Fruit fly (Drosophila melanogaster) whole organism, embryonic: ENCODE measurements around the gene cnc.

Source experiments
- ATbp ChIP-seq: fragments of 200-800 bp; sonication (Bioruptor generic); optimal IDR thresholded peaks from 2 replicates; lab custom pipeline; 2017; ENCODE audit warnings: missing biosample characterization, mild to moderate bottlenecking, missing genetic modification characterization, missing genetic modification reagents
- CG11085 ChIP-seq: fragments of 200-800 bp; sonication (Bioruptor generic); IDR thresholded peaks from 2 replicates; pipeline ENCODE4 v1.3.6; 2022; ENCODE audit warnings: missing biosample characterization, missing genetic modification characterization
- CG11560 ChIP-seq: fragments of 200-800 bp; sonication (Bioruptor generic); IDR thresholded peaks from 3 replicates; pipeline ENCODE4 v1.3.6; 2022; ENCODE audit warnings: missing biosample characterization, missing genetic modification characterization
- CG11695 ChIP-seq: fragments of 200-800 bp; sonication (Bioruptor generic); IDR thresholded peaks from 3 replicates; pipeline ENCODE4 v1.3.6; 2022; ENCODE audit warnings: missing biosample characterization, missing genetic modification characterization
- CG15514 ChIP-seq: fragments of 200-800 bp; sonication (Bioruptor generic); optimal IDR thresholded peaks from 3 replicates; lab custom pipeline; 2017; ENCODE audit warnings: missing biosample characterization, missing genetic modification characterization, mild to moderate bottlenecking, moderate library complexity, missing genetic modification reagents
- CG16813 ChIP-seq: fragments of 200-800 bp; sonication (Bioruptor generic); IDR thresholded peaks from 3 replicates; pipeline ENCODE4 v1.3.6; 2022; ENCODE audit warnings: missing biosample characterization, missing genetic modification characterization; ENCODE audit not compliant: partially characterized antibody
- CG16815 ChIP-seq: fragments of 200-800 bp; sonication (Bioruptor generic); optimal IDR thresholded peaks from 3 replicates; lab custom pipeline; 2017; ENCODE audit warnings: missing biosample characterization, mild to moderate bottlenecking, missing genetic modification characterization
- CG17359 ChIP-seq: fragments of 200-800 bp; sonication (Bioruptor generic); optimal IDR thresholded peaks from 3 replicates; lab custom pipeline; 2018; ENCODE audit warnings: missing biosample characterization, mild to moderate bottlenecking, missing genetic modification characterization, moderate library complexity
- CG17912 ChIP-seq: fragments of 200-800 bp; sonication (Bioruptor generic); optimal IDR thresholded peaks from 2 replicates; lab custom pipeline; 2018; ENCODE audit warnings: missing biosample characterization, mild to moderate bottlenecking, missing genetic modification characterization
- CG2116 ChIP-seq: fragments of 200-800 bp; sonication (Bioruptor generic); optimal IDR thresholded peaks from 3 replicates; lab custom pipeline; 2018; ENCODE audit warnings: missing biosample characterization, mild to moderate bottlenecking, missing genetic modification characterization
- CG2889 ChIP-seq: fragments of 200-800 bp; sonication (Bioruptor generic); IDR thresholded peaks from 3 replicates; pipeline ENCODE4 v1.3.6; 2022; ENCODE audit warnings: missing biosample characterization, missing genetic modification characterization
- CG31441 ChIP-seq: fragments of 200-800 bp; sonication (Bioruptor generic); IDR thresholded peaks from 2 replicates; pipeline ENCODE4 v1.3.6; 2022; ENCODE audit warnings: missing biosample characterization, missing genetic modification characterization
- CG4404 ChIP-seq: fragments of 200-800 bp; sonication (Bioruptor generic); IDR thresholded peaks from 2 replicates; pipeline ENCODE4 v1.3.6; 2022; ENCODE audit warnings: missing biosample characterization, missing genetic modification characterization
- CG4617 ChIP-seq: fragments of 200-800 bp; sonication (Bioruptor generic); optimal IDR thresholded peaks from 3 replicates; lab custom pipeline; 2016; ENCODE audit warnings: missing biosample characterization, missing genetic modification characterization, borderline replicate concordance
- CG5245 ChIP-seq: fragments of 200-800 bp; sonication (Bioruptor generic); optimal IDR thresholded peaks from 3 replicates; lab custom pipeline; 2016; ENCODE audit warnings: missing biosample characterization, missing genetic modification characterization
- CG6254 ChIP-seq: fragments of 200-800 bp; sonication (Bioruptor generic); optimal IDR thresholded peaks from 3 replicates; lab custom pipeline; 2017; ENCODE audit warnings: mild to moderate bottlenecking, missing biosample characterization, missing genetic modification reagents, missing genetic modification characterization
- CG7271 ChIP-seq: fragments of 200-800 bp; sonication (Bioruptor generic); optimal IDR thresholded peaks from 2 replicates; lab custom pipeline; 2018; ENCODE audit warnings: missing biosample characterization, mild to moderate bottlenecking, missing genetic modification characterization, moderate library complexity
- CG7987 ChIP-seq: fragments of 200-800 bp; sonication (Bioruptor generic); optimal IDR thresholded peaks from 2 replicates; lab custom pipeline; 2018; ENCODE audit warnings: missing biosample characterization, mild to moderate bottlenecking, missing genetic modification characterization, moderate library complexity
- CG8359 ChIP-seq: fragments of 200-800 bp; sonication (Bioruptor generic); optimal IDR thresholded peaks from 2 replicates; lab custom pipeline; 2017; ENCODE audit warnings: missing biosample characterization, mild to moderate bottlenecking, missing genetic modification characterization, borderline replicate concordance
- CG8478 ChIP-seq: fragments of >200 bp; optimal IDR thresholded peaks from 2 replicates; lab custom pipeline; 2018
- Ets65A ChIP-seq: fragments of 200-800 bp; sonication (Bioruptor generic); peaks from one replicate; lab custom pipeline; 2016; ENCODE audit warnings: missing biosample characterization, missing genetic modification characterization
- HLHmδ ChIP-seq: fragments of 200-800 bp; sonication (Bioruptor generic); optimal IDR thresholded peaks from 2 replicates; lab custom pipeline; 2018; ENCODE audit warnings: missing biosample characterization, mild to moderate bottlenecking, missing genetic modification characterization, moderate library complexity
- Lhr ChIP-seq: fragments of 200-800 bp; sonication (Bioruptor generic); optimal IDR thresholded peaks from 3 replicates; lab custom pipeline; 2017; ENCODE audit warnings: mild to moderate bottlenecking, missing biosample characterization, missing genetic modification reagents, missing genetic modification characterization
- Lpt ChIP-seq: fragments of >200 bp; optimal IDR thresholded peaks from 2 replicates; lab custom pipeline; 2018; ENCODE audit warnings: missing biosample characterization, missing genetic modification characterization
- MTF-1 ChIP-seq: fragments of 200-800 bp; sonication (Bioruptor generic); optimal IDR thresholded peaks from 2 replicates; lab custom pipeline; 2018; ENCODE audit warnings: missing biosample characterization, mild to moderate bottlenecking, missing genetic modification characterization, borderline replicate concordance
- Mad ChIP-seq: fragments of 200-800 bp; sonication (Bioruptor generic); optimal IDR thresholded peaks from 2 replicates; lab custom pipeline; 2016; ENCODE audit warnings: missing biosample characterization, missing genetic modification characterization
- NFAT ChIP-seq: fragments of 200-800 bp; sonication (Bioruptor generic); IDR thresholded peaks from 2 replicates; pipeline ENCODE4 v1.3.6; 2022; ENCODE audit warnings: missing biosample characterization, missing genetic modification characterization
- Oaz ChIP-seq: fragments of 200-800 bp; sonication (Bioruptor generic); IDR thresholded peaks from 2 replicates; pipeline ENCODE4 v1.3.6; 2022; ENCODE audit warnings: missing biosample characterization, missing genetic modification characterization
- Poxn ChIP-seq: fragments of 200-800 bp; sonication (Bioruptor generic); IDR thresholded peaks from 2 replicates; pipeline ENCODE4 v1.3.6; 2022; ENCODE audit warnings: missing biosample characterization, missing genetic modification characterization
- Ravus ChIP-seq: fragments of 200-800 bp; sonication (Bioruptor generic); IDR thresholded peaks from 2 replicates; pipeline ENCODE4 v1.3.6; 2022; ENCODE audit warnings: missing biosample characterization, missing genetic modification characterization
- ase ChIP-seq: fragments of 200-800 bp; sonication (Bioruptor generic); IDR thresholded peaks from 3 replicates; pipeline ENCODE4 v1.3.6; 2022; ENCODE audit warnings: missing biosample characterization, missing genetic modification characterization
- bigmax ChIP-seq: fragments of 200-800 bp; sonication (Bioruptor generic); optimal IDR thresholded peaks from 2 replicates; lab custom pipeline; 2018; ENCODE audit warnings: missing biosample characterization, mild to moderate bottlenecking, missing genetic modification characterization
- btn ChIP-seq: fragments of 200-800 bp; sonication (Bioruptor generic); optimal IDR thresholded peaks from 2 replicates; lab custom pipeline; 2016; ENCODE audit warnings: missing biosample characterization, missing genetic modification characterization
- caup ChIP-seq: fragments of 200-800 bp; sonication (Bioruptor generic); optimal IDR thresholded peaks from 3 replicates; lab custom pipeline; 2017; ENCODE audit warnings: missing biosample characterization, mild to moderate bottlenecking, missing genetic modification characterization, moderate library complexity; ENCODE audit not compliant: severe bottlenecking
- cg ChIP-seq: fragments of 200-800 bp; sonication (Bioruptor generic); optimal IDR thresholded peaks from 3 replicates; lab custom pipeline; 2019; ENCODE audit warnings: missing biosample characterization, mild to moderate bottlenecking, missing genetic modification characterization, moderate library complexity
- gcm ChIP-seq: fragments of 200-800 bp; sonication (Bioruptor generic); optimal IDR thresholded peaks from 2 replicates; lab custom pipeline; 2019; ENCODE audit warnings: missing biosample characterization, mild to moderate bottlenecking, missing genetic modification characterization, moderate library complexity
- gcm2 ChIP-seq: fragments of 200-800 bp; sonication (Bioruptor generic); optimal IDR thresholded peaks from 2 replicates; lab custom pipeline; 2016; ENCODE audit warnings: missing biosample characterization, missing genetic modification characterization
- gem ChIP-seq: fragments of 200-800 bp; sonication (Bioruptor generic); optimal IDR thresholded peaks from 2 replicates; lab custom pipeline; 2019; ENCODE audit warnings: missing biosample characterization, mild to moderate bottlenecking, missing genetic modification characterization, moderate library complexity
- hbn ChIP-seq: fragments of 200-800 bp; sonication (Bioruptor generic); IDR thresholded peaks from 2 replicates; pipeline ENCODE4 v1.3.6; 2022; ENCODE audit warnings: missing biosample characterization, missing genetic modification characterization; ENCODE audit not compliant: partially characterized antibody
- hth ChIP-seq: fragments of >200 bp; optimal IDR thresholded peaks from 2 replicates; lab custom pipeline; 2017; ENCODE audit warnings: inconsistent platforms
- lab ChIP-seq: fragments of 200-800 bp; sonication (Bioruptor generic); optimal IDR thresholded peaks from 3 replicates; lab custom pipeline; 2017; ENCODE audit warnings: missing biosample characterization, missing genetic modification characterization, mild to moderate bottlenecking, moderate library complexity, missing genetic modification reagents
- odd ChIP-seq: fragments of 200-800 bp; sonication (Bioruptor generic); optimal IDR thresholded peaks from 2 replicates; lab custom pipeline; 2017; ENCODE audit warnings: missing biosample characterization, mild to moderate bottlenecking, missing genetic modification characterization
- prd ChIP-seq, 3 experiments: fragments of >200 bp in 2 of 3; fragments of 200-800 bp in 1 of 3; sonication (Bioruptor generic) in 1 of 3; optimal IDR thresholded peaks in 2 of 3; IDR thresholded peaks in 1 of 3; 2 replicates in 2 of 3; 3 replicates in 1 of 3; pipeline versions ENCODE4 v1.3.6 to Lab custom; 2017 to 2022; ENCODE audit warnings: missing biosample characterization in 1 of 3, missing genetic modification characterization in 1 of 3
- stc ChIP-seq: fragments of 200-800 bp; sonication (Bioruptor generic); IDR thresholded peaks from 2 replicates; pipeline ENCODE4 v1.3.6; 2022; ENCODE audit warnings: missing biosample characterization, missing genetic modification characterization
- tap ChIP-seq: fragments of 200-800 bp; optimal IDR thresholded peaks from 3 replicates; lab custom pipeline; 2019; ENCODE audit warnings: missing biosample characterization, mild to moderate bottlenecking, missing genetic modification characterization, moderate library complexity
- tin ChIP-seq: fragments of 200-800 bp; sonication (Bioruptor generic); optimal IDR thresholded peaks from 3 replicates; lab custom pipeline; 2016; ENCODE audit warnings: missing biosample characterization, missing genetic modification characterization
- trh ChIP-seq: fragments of 200-800 bp; sonication (Bioruptor generic); optimal IDR thresholded peaks from 2 replicates; lab custom pipeline; 2016; ENCODE audit warnings: missing biosample characterization, missing genetic modification characterization
- tup ChIP-seq: fragments of 200-800 bp; sonication (Bioruptor generic); optimal IDR thresholded peaks from 2 replicates; lab custom pipeline; 2016; ENCODE audit warnings: missing biosample characterization, mild to moderate bottlenecking, missing genetic modification characterization, moderate library complexity
- tx ChIP-seq: fragments of 200-800 bp; sonication (Bioruptor generic); optimal IDR thresholded peaks from 2 replicates; lab custom pipeline; 2016; ENCODE audit warnings: missing biosample characterization, missing genetic modification characterization
- zfh2 ChIP-seq: fragments of 200-800 bp; sonication (Bioruptor generic); optimal IDR thresholded peaks from 2 replicates; lab custom pipeline; 2016; ENCODE audit warnings: missing biosample characterization, missing genetic modification characterization

Gene cnc

dm6 chr3R:23257986-23258427 lies 31.5 kb upstream of the cnc start, which contains the start of the genes wda and Pex11c (continued):
- TF ChIP-seq CG15514 (GFP tag; lab: Kevin White, UChicago) (peak; percentile 67), CG8478 (lab: Kevin White, UChicago) (no peak), ATbp (GFP tag; lab: Kevin White, UChicago) (peak; percentile 80), tup (GFP tag; lab: Kevin White, UChicago) (peak; percentile 72), CG4404 (peak; percentile 84), hth (no peak), CG16815 (peak; percentile 72), CG16813 (GFP tag; lab: Robert Waterston, UW) (peak; percentile 69), cg (GFP tag; lab: Kevin White, UChicago) (no peak), Mad (GFP tag; lab: Kevin White, UChicago) (peak; percentile 44), lab (GFP tag; lab: Kevin White, UChicago) (peak; percentile 85), btn (GFP tag; lab: Kevin White, UChicago) (no peak), CG4617 (GFP tag; lab: Kevin White, UChicago) (peak; percentile 70), CG2116 (GFP tag; lab: Kevin White, UChicago) (peak; percentile 87), CG11560 (tag; lab: Robert Waterston, UW) (no peak; the same call in 2 of the 3 replicates), CG5245 (peak; percentile 43), odd (GFP tag; lab: Kevin White, UChicago) (peak; percentile 74), CG7987 (GFP tag; lab: Kevin White, UChicago) (no peak), Ets65A (no peak), stc (peak; percentile 83), CG11695 (peak; percentile 90), NFAT (GFP tag; lab: Robert Waterston, UW) (no peak), Lpt (GFP tag; lab: Kevin White, UChicago) (no peak), Ravus (peak; percentile 56), ase (GFP tag; lab: Robert Waterston, UW) (peak; percentile 85), CG8359 (GFP tag; lab: Kevin White, UChicago) (peak; percentile 38), Poxn (GFP tag; lab: Robert Waterston, UW) (peak; percentile 35; the same call in 1 of the 2 replicates), zfh2 (GFP tag; lab: Kevin White, UChicago) (peak; percentile 52), gem (tag; lab: Kevin White, UChicago) (peak; percentile 98), gcm2 (GFP tag; lab: Kevin White, UChicago) (no peak), CG17912 (GFP tag; lab: Kevin White, UChicago) (no peak), CG11085 (GFP tag; lab: Robert Waterston, UW) (peak; percentile 66), tin (GFP tag; lab: Kevin White, UChicago) (peak; percentile 65), CG31441 (GFP tag; lab: Robert Waterston, UW) (peak; percentile 95), CG6254 (GFP tag; lab: Kevin White, UChicago) (peak; percentile 72), Lhr (peak; percentile 35), tx (GFP tag; lab: Kevin White, UChicago) (peak; percentile 24), MTF-1 (no peak), prd (optimal IDR thresholded peaks at IDR 0.05; lab: Kevin White, UChicago) (no peak), prd (GFP tag; IDR thresholded peaks at IDR 0.05; lab: Robert Waterston, UW) (no peak; the same call in 1 of the 3 replicates), Oaz (GFP tag; lab: Robert Waterston, UW) (no peak), tap (peak; percentile 70), HLHmδ (no peak), gcm (peak; percentile 93), CG17359 (tag; lab: Kevin White, UChicago) (peak; percentile 83), bigmax (GFP tag; lab: Kevin White, UChicago) (no peak), hbn (peak; percentile 54), CG2889 (GFP tag; lab: Robert Waterston, UW) (peak; percentile 75; the same call in 2 of the 3 replicates), caup (GFP tag; lab: Kevin White, UChicago) (peak; percentile 82), trh (no peak), CG7271 (tag; lab: Kevin White, UChicago) (peak; percentile 85)
